Worm (Caenorhabditis elegans) whole organism, mixed stage, embryonic: ENCODE results near the gene C40H1.3.

Experiments
- ces-1 ChIP-seq: fragments of 150-350 bp; optimal IDR thresholded peaks from 2 replicates; lab custom pipeline; 2014; ENCODE audit warnings: missing biosample characterization, missing genetic modification reagents, missing genetic modification characterization
- elt-3 ChIP-seq: fragments of 150-350 bp; optimal IDR thresholded peaks from 2 replicates; lab custom pipeline; 2014; ENCODE audit warnings: missing biosample characterization, missing genetic modification characterization
- mep-1 ChIP-seq: fragments of 150-350 bp; optimal IDR thresholded peaks from 2 replicates; lab custom pipeline; 2017; ENCODE audit warnings: missing biosample characterization, missing genetic modification reagents, missing genetic modification characterization, inconsistent platforms
- nhr-28 ChIP-seq: fragments of 150-350 bp; optimal IDR thresholded peaks from 2 replicates; lab custom pipeline; 2014; ENCODE audit warnings: missing biosample characterization, missing genetic modification characterization
- snpc-4 ChIP-seq: fragments of 150-350 bp; optimal IDR thresholded peaks from 2 replicates; lab custom pipeline; 2014; ENCODE audit warnings: missing biosample characterization, missing genetic modification characterization

DNA sequence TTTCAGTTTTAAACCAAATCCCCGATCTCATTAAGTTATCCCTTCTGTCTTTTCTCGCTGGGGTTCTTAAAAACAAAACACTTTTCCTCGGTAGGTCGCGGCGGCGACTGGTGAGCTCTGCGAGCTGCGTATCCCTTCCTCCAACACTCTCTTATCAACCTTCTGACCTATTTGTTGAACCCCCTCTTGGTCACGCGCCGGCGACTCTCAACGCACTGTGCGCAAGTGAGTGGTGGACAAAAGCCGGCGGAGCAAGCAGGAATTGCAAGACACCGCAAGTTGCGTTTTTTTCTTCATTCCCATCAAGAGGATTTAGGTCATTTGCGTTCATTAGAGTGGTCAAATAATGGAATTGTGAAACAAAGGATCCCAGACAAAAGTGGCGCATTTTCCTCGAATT, 24.6 kb upstream of the C40H1.3 start:
- TF ChIP-seq mep-1 = no peak
- no peak for TF ChIP-seq snpc-4 (tag; lab: Kevin White, UChicago)
- TF ChIP-seq elt-3 = no peak
- no peak for TF ChIP-seq nhr-28 (tag; lab: Kevin White, UChicago)
- no peak for TF ChIP-seq ces-1
